Fruit fly (Drosophila melanogaster): ENCODE data around the gene Odj.

Gene Odj

dm6 chr3R:17794335-17795074 lies 14.5 kb downstream of the Odj start, which contains the start of gene CG43102 (continued):
- peak; percentile 91 for TF ChIP-seq CG4707 (GFP tag; optimal IDR thresholded peaks at IDR 0.05)
- TF ChIP-seq CG12071 (GFP tag; optimal IDR thresholded peaks at IDR 0.05): peak; percentile 56
- TF ChIP-seq gcm (GFP tag; optimal IDR thresholded peaks at IDR 0.05): peak; percentile 37
- TF ChIP-seq CG8290 (GFP tag; optimal IDR thresholded peaks at IDR 0.05): no peak
- TF ChIP-seq CG8290 (tag; optimal IDR thresholded peaks at IDR 0.05): peak in 1 of 2 experiments; percentile 89
- peak; percentile 17 for TF ChIP-seq org-1 (GFP tag; optimal IDR thresholded peaks at IDR 0.05)
- TF ChIP-seq CG13287 (GFP tag; IDR thresholded peaks at IDR 0.05; ENCODE audit: partially characterized antibody): peak; percentile 79
- TF ChIP-seq CG10462 (GFP tag; optimal IDR thresholded peaks at IDR 0.05): no peak
- no peak for TF ChIP-seq gsb (GFP tag; IDR thresholded peaks at IDR 0.05)
- TF ChIP-seq Lpt (GFP tag; optimal IDR thresholded peaks at IDR 0.05): no peak
- peak; percentile 57 for TF ChIP-seq ATbp (GFP tag; optimal IDR thresholded peaks at IDR 0.05)
- TF ChIP-seq CG6854 (GFP tag; optimal IDR thresholded peaks at IDR 0.05): peak; percentile 39
- TF ChIP-seq B-H2 (GFP tag; optimal IDR thresholded peaks at IDR 0.05): peak; percentile 58
- peak; percentile 70 for TF ChIP-seq CG32772 (GFP tag; IDR thresholded peaks at IDR 0.05)
- peak; percentile 46 for TF ChIP-seq pb (GFP tag; optimal IDR thresholded peaks at IDR 0.05)
- TF ChIP-seq pfk (GFP tag; optimal IDR thresholded peaks at IDR 0.05): peak; percentile 7
- peak; percentile 78 for TF ChIP-seq CG17829 (tag; optimal IDR thresholded peaks at IDR 0.05)
- TF ChIP-seq run (tag; optimal IDR thresholded peaks at IDR 0.05): peak; percentile 37
- peak; percentile 73 for TF ChIP-seq Awh (GFP tag; IDR thresholded peaks at IDR 0.05)
- peak; percentile 74 for TF ChIP-seq PHDP (tag; optimal IDR thresholded peaks at IDR 0.05)
- 0 out of 2 replicates have a peak, but pooled peaks have one; percentile 38 for TF ChIP-seq CG17612 (GFP tag; IDR thresholded peaks at IDR 0.05)
- peak; percentile 72; the same call in 2 of the 3 replicates for TF ChIP-seq dysf (GFP tag; IDR thresholded peaks at IDR 0.05)
- peak; percentile 49 for TF ChIP-seq CG33213 (GFP tag; optimal IDR thresholded peaks at IDR 0.05)
- TF ChIP-seq CG8359 (GFP tag; optimal IDR thresholded peaks at IDR 0.05; ENCODE audit: borderline replicate concordance): no peak
- TF ChIP-seq CG16779 (GFP tag; IDR thresholded peaks at IDR 0.05): 0 out of 2 replicates have a peak, but pooled peaks have one; percentile 22
- peak; percentile 72 for TF ChIP-seq az2 (GFP tag; optimal IDR thresholded peaks at IDR 0.05)
- TF ChIP-seq CG6813 (GFP tag; optimal IDR thresholded peaks at IDR 0.05): peak; percentile 55
- peak; percentile 58 for TF ChIP-seq oc (tag; optimal IDR thresholded peaks at IDR 0.05)
- TF ChIP-seq CG10959 (GFP tag; IDR thresholded peaks at IDR 0.05): peak; percentile 25; the same call in 1 of the 2 replicates
- TF ChIP-seq Atf-2 (GFP tag; optimal IDR thresholded peaks at IDR 0.05): peak; percentile 46
- TF ChIP-seq CG5180 (GFP tag; optimal IDR thresholded peaks at IDR 0.05): peak; percentile 9
- peak; percentile 61; the same call in 2 of the 3 replicates for TF ChIP-seq CG11695 (GFP tag; IDR thresholded peaks at IDR 0.05)
- TF ChIP-seq vnd (GFP tag; IDR thresholded peaks at IDR 0.05; ENCODE audit: partially characterized antibody): peak; percentile 69
- TF ChIP-seq sd (tag; optimal IDR thresholded peaks at IDR 0.05): peak; percentile 61
- TF ChIP-seq CG17912 (GFP tag; optimal IDR thresholded peaks at IDR 0.05): peak; percentile 12
- peak; percentile 68 for TF ChIP-seq CG11504 (tag; optimal IDR thresholded peaks at IDR 0.05)
- TF ChIP-seq mam (GFP tag; optimal IDR thresholded peaks at IDR 0.05): peak; percentile 61
- TF ChIP-seq CG4404 (GFP tag; IDR thresholded peaks at IDR 0.05): peak; percentile 21; the same call in 1 of the 2 replicates
- peak; percentile 70; the same call in 2 of the 3 replicates for TF ChIP-seq CG14860 (GFP tag; IDR thresholded peaks at IDR 0.05; ENCODE audit: partially characterized antibody)
- no peak for TF ChIP-seq slou (GFP tag; optimal IDR thresholded peaks at IDR 0.05)
- peak; percentile 78 for TF ChIP-seq grau (tag; optimal IDR thresholded peaks at IDR 0.05)
- peak; percentile 54 for TF ChIP-seq CG30431 (GFP tag; optimal IDR thresholded peaks at IDR 0.05)
- TF ChIP-seq Ptx1 (GFP tag; IDR thresholded peaks at IDR 0.05): peak; percentile 79
- TF ChIP-seq CoRest (tag; optimal IDR thresholded peaks at IDR 0.05): peak; percentile 70
- no peak for TF ChIP-seq zf30C (GFP tag; optimal IDR thresholded peaks at IDR 0.05)
- peak; percentile 82 for TF ChIP-seq CG8924 (tag; optimal IDR thresholded peaks at IDR 0.05)
- TF ChIP-seq CG2129 (GFP tag; IDR thresholded peaks at IDR 0.05; ENCODE audit: partially characterized antibody): peak; percentile 62; the same call in 1 of the 2 replicates
- TF ChIP-seq Mes4 (GFP tag; optimal IDR thresholded peaks at IDR 0.05): no peak
